Worm (Caenorhabditis elegans) whole organism, L4 larva: Measurements from ENCODE around the gene zyx-1.

Source experiments
- F49E8.2 ChIP-seq: sonication (generic microtip); optimal IDR thresholded peaks from 2 replicates; lab custom pipeline; 2016; ENCODE audit warnings: missing compliant biosample characterization, mild to moderate bottlenecking, missing genetic modification characterization, borderline replicate concordance
- ama-1 ChIP-seq: fragments of 150-350 bp; optimal IDR thresholded peaks from 2 replicates; lab custom pipeline; 2014; ENCODE audit warnings: inconsistent platforms, mixed read lengths
- ceh-32 ChIP-seq: sonication (generic microtip); optimal IDR thresholded peaks from 2 replicates; lab custom pipeline; 2016; ENCODE audit warnings: mild to moderate bottlenecking, missing genetic modification characterization, missing compliant biosample characterization; ENCODE audit not compliant: poor library complexity
- lin-1 ChIP-seq: fragments of 200-800 bp; sonication (Bioruptor generic); IDR thresholded peaks from 2 replicates; pipeline ENCODE4 v1.3.6; 2022; ENCODE audit warnings: missing genetic modification reagents, missing genetic modification characterization, missing compliant biosample characterization
- lin-29 ChIP-seq: fragments of 200-800 bp; sonication (Bioruptor generic); IDR thresholded peaks from 2 replicates; pipeline ENCODE4 v1.3.6; 2022; ENCODE audit warnings: missing genetic modification reagents, missing genetic modification characterization, missing compliant biosample characterization
- mdl-1 ChIP-seq, 2 experiments: fragments of 150-350 bp in 1 of 2; sonication (generic microtip) in 1 of 2; optimal IDR thresholded peaks; 2 replicates each; lab custom pipeline; 2014 to 2017; ENCODE audit warnings: missing biosample characterization in 2 of 2, missing genetic modification characterization in 2 of 2
- nhr-11 ChIP-seq: fragments of 150-350 bp; optimal IDR thresholded peaks from 2 replicates; lab custom pipeline; 2014; ENCODE audit warnings: missing biosample characterization, missing genetic modification characterization
- skn-1 ChIP-seq: fragments of 150-350 bp; optimal IDR thresholded peaks from 2 replicates; lab custom pipeline; 2014; ENCODE audit warnings: missing biosample characterization, missing genetic modification characterization
- spr-3 ChIP-seq: fragments of 200-800 bp; sonication (Bioruptor generic); optimal IDR thresholded peaks from 2 replicates; lab custom pipeline; 2018; ENCODE audit warnings: mild to moderate bottlenecking, missing genetic modification characterization, missing compliant biosample characterization
- unc-62 ChIP-seq, 3 experiments: fragments of 150-350 bp in 1 of 3; sonication (generic microtip); optimal IDR thresholded peaks in 2 of 3; peaks in 1 of 3; 1 replicate in 1 of 3; 2 replicates in 2 of 3; lab custom pipeline; 2014 to 2017; ENCODE audit warnings: missing biosample characterization in 3 of 3, missing genetic modification characterization in 3 of 3, missing genetic modification reagents in 3 of 3, missing genotype in 1 of 3
- ztf-11 ChIP-seq: fragments of 150-350 bp; optimal IDR thresholded peaks from 2 replicates; lab custom pipeline; 2014; ENCODE audit warnings: missing biosample characterization, missing genetic modification characterization

DNA sequence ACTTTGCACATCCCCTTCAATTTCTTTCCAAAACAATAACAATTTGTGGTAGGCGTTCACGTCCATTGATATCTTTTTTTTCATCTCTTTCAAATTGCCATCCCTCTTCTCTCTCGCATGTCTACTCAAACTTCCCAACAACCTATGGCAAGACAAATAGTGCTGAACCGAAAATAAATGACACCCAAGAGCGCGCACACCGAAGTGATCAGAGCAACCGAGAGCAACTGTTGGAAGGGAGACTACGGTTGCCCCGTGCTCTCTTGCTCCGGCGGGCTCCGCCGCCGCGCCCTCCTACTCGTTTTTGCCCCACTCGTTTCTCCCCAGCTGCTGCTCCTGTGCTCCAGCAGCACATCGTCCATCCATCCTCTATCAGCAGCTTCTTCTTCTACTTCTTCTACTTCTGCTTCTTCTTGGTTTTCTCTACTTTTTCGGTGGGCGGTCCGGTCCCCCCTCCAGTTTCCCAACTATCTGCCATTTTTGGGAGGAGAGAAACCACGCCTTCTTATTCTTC lies 10.1 kb downstream of the zyx-1 start:
- 0 out of 2 replicates have a peak, but pooled peaks have one; percentile 9 for TF ChIP-seq lin-29 (GFP tag; lab: Robert Waterston, UW)
- TF ChIP-seq nhr-11 (tag; lab: Kevin White, UChicago): no peak
- TF ChIP-seq unc-62 (GFP tag; optimal IDR thresholded peaks at IDR 0.05 in 1 of 2; lab: Kevin White, UChicago): no peak
- TF ChIP-seq unc-62 (tag; optimal IDR thresholded peaks at IDR 0.05; lab: Kevin White, UChicago): no peak
- TF ChIP-seq lin-1 (GFP tag; lab: Robert Waterston, UW): no peak
- TF ChIP-seq spr-3 (GFP tag; lab: Kevin White, UChicago): no peak
- no peak for TF ChIP-seq skn-1 (tag; lab: Kevin White, UChicago)
- no peak for TF ChIP-seq F49E8.2 (tag; lab: Kevin White, UChicago)
- TF ChIP-seq ztf-11 (tag; lab: Kevin White, UChicago): no peak
- no peak for TF ChIP-seq ceh-32
- no peak for TF ChIP-seq ama-1 (lab: Kevin White, UChicago)
- TF ChIP-seq mdl-1 (tag; optimal IDR thresholded peaks at IDR 0.05; lab: Kevin White, UChicago): no peak
